Worm (Caenorhabditis elegans) whole organism, L4 larva: ENCODE results near the gene nsph-1.1.
A peak's percentile ranks its signal among the peaks of the same experiment; 100 is the strongest.

Experiments used
- F37D6.2 ChIP-seq: sonication (generic microtip); optimal IDR thresholded peaks from 2 replicates; lab custom pipeline; 2016; ENCODE audit warnings: mild to moderate bottlenecking, missing genetic modification characterization, missing compliant biosample characterization
- F49E8.2 ChIP-seq: sonication (generic microtip); optimal IDR thresholded peaks from 2 replicates; lab custom pipeline; 2016; ENCODE audit warnings: missing compliant biosample characterization, mild to moderate bottlenecking, missing genetic modification characterization, borderline replicate concordance
- Y5F2A.4 ChIP-seq: fragments of 200-800 bp; sonication (Bioruptor generic); optimal IDR thresholded peaks from 2 replicates; lab custom pipeline; 2018; ENCODE audit warnings: mild to moderate bottlenecking, missing genetic modification characterization, missing compliant biosample characterization
- Y75B8A.6 ChIP-seq: fragments of 200-800 bp; sonication (Bioruptor generic); IDR thresholded peaks from 2 replicates; pipeline ENCODE4 v1.3.6; 2022; ENCODE audit warnings: missing genetic modification reagents, missing genetic modification characterization, missing compliant biosample characterization
- ZK337.2 ChIP-seq: fragments of 200-800 bp; sonication (Bioruptor generic); IDR thresholded peaks from 2 replicates; pipeline ENCODE4 v1.3.6; 2022; ENCODE audit warnings: missing genetic modification reagents, missing genetic modification characterization, missing compliant biosample characterization
- aly-2 ChIP-seq: sonication (generic microtip); optimal IDR thresholded peaks from 2 replicates; lab custom pipeline; 2018; ENCODE audit warnings: missing biosample characterization, missing genetic modification characterization
- ama-1 ChIP-seq: fragments of 150-350 bp; optimal IDR thresholded peaks from 2 replicates; lab custom pipeline; 2014; ENCODE audit warnings: inconsistent platforms, mixed read lengths
- attf-4 ChIP-seq: sonication (generic microtip); optimal IDR thresholded peaks from 3 replicates; lab custom pipeline; 2017; ENCODE audit warnings: missing biosample characterization, missing genetic modification characterization
- ceh-32 ChIP-seq: sonication (generic microtip); optimal IDR thresholded peaks from 2 replicates; lab custom pipeline; 2016; ENCODE audit warnings: mild to moderate bottlenecking, missing genetic modification characterization, missing compliant biosample characterization; ENCODE audit not compliant: poor library complexity
- ceh-44 ChIP-seq: fragments of 200-800 bp; sonication (Bioruptor generic); IDR thresholded peaks from 2 replicates; pipeline ENCODE4 v1.3.6; 2022; ENCODE audit warnings: missing genetic modification reagents, missing genetic modification characterization, missing compliant biosample characterization
- ceh-62 ChIP-seq: sonication (generic microtip); optimal IDR thresholded peaks from 2 replicates; lab custom pipeline; 2017; ENCODE audit warnings: missing biosample characterization, missing genetic modification characterization
- ceh-82 ChIP-seq: sonication (generic microtip); optimal IDR thresholded peaks from 2 replicates; lab custom pipeline; 2017; ENCODE audit warnings: missing biosample characterization, missing genetic modification characterization
- ces-1 ChIP-seq: fragments of 150-350 bp; sonication (generic microtip); optimal IDR thresholded peaks from 4 replicates; lab custom pipeline; 2014; ENCODE audit warnings: missing biosample characterization, missing genetic modification reagents, missing genetic modification characterization
- ctbp-1 ChIP-seq: fragments of 200-800 bp; sonication (Bioruptor generic); IDR thresholded peaks from 2 replicates; pipeline ENCODE4 v1.3.6; 2022; ENCODE audit warnings: missing genetic modification reagents, missing genetic modification characterization, missing compliant biosample characterization
- dmd-6 ChIP-seq: fragments of 200-800 bp; sonication (Bioruptor generic); IDR thresholded peaks from 2 replicates; pipeline ENCODE4 v1.3.6; 2022; ENCODE audit warnings: missing genetic modification reagents, missing genetic modification characterization, missing compliant biosample characterization
- dmd-8 ChIP-seq: fragments of 200-800 bp; sonication (Bioruptor generic); IDR thresholded peaks from 2 replicates; pipeline ENCODE4 v1.3.6; 2022; ENCODE audit warnings: missing genetic modification characterization, missing compliant biosample characterization
- dmd-9 ChIP-seq: fragments of 200-800 bp; sonication (Bioruptor generic); IDR thresholded peaks from 2 replicates; pipeline ENCODE4 v1.3.6; 2022; ENCODE audit warnings: missing genetic modification reagents, missing genetic modification characterization, missing compliant biosample characterization
- dpl-1 ChIP-seq: fragments of 150-350 bp; optimal IDR thresholded peaks from 2 replicates; lab custom pipeline; 2014; ENCODE audit warnings: missing biosample characterization, missing genetic modification reagents, missing genetic modification characterization
- dve-1 ChIP-seq: sonication (generic microtip); optimal IDR thresholded peaks from 2 replicates; lab custom pipeline; 2017; ENCODE audit warnings: antibody characterized with exemption, mild to moderate bottlenecking, missing genetic modification characterization, missing compliant biosample characterization; ENCODE audit not compliant: insufficient read depth
- egl-27 ChIP-seq: sonication (generic microtip); optimal IDR thresholded peaks from 3 replicates; lab custom pipeline; 2017; ENCODE audit warnings: missing biosample characterization, missing genetic modification reagents, missing genetic modification characterization
- fkh-10 ChIP-seq: fragments of 150-350 bp; optimal IDR thresholded peaks from 2 replicates; lab custom pipeline; 2014; ENCODE audit warnings: missing biosample characterization, missing genetic modification reagents, missing genetic modification characterization
- gei-8 ChIP-seq: fragments of 200-800 bp; sonication (Bioruptor generic); optimal IDR thresholded peaks from 2 replicates; lab custom pipeline; 2018; ENCODE audit warnings: mild to moderate bottlenecking, missing genetic modification characterization, missing compliant biosample characterization
- hmg-1.1 ChIP-seq: fragments of 200-800 bp; sonication (Bioruptor generic); IDR thresholded peaks from 2 replicates; pipeline ENCODE4 v1.3.6; 2022; ENCODE audit warnings: missing genetic modification reagents, missing genetic modification characterization, missing compliant biosample characterization
- jun-1 ChIP-seq: fragments of 150-350 bp; optimal IDR thresholded peaks from 2 replicates; lab custom pipeline; 2014; ENCODE audit warnings: missing biosample characterization, missing genetic modification reagents, missing genetic modification characterization
- lim-7 ChIP-seq: fragments of 200-800 bp; sonication (Bioruptor generic); IDR thresholded peaks from 2 replicates; pipeline ENCODE4 v1.3.6; 2022; ENCODE audit warnings: missing genetic modification characterization, missing compliant biosample characterization
- lin-13 ChIP-seq: fragments of 150-350 bp; optimal IDR thresholded peaks from 2 replicates; lab custom pipeline; 2014; ENCODE audit warnings: missing biosample characterization, missing genetic modification reagents, missing genetic modification characterization
- lsy-2 ChIP-seq, 2 experiments: fragments of 150-350 bp in 1 of 2; sonication (generic microtip) in 1 of 2; optimal IDR thresholded peaks; 2 replicates each; lab custom pipeline; 2014 to 2017; ENCODE audit warnings: missing biosample characterization in 2 of 2, missing genetic modification characterization in 2 of 2
- madf-5 ChIP-seq, 2 experiments: fragments of 200-800 bp; sonication (Bioruptor generic); IDR thresholded peaks; 2 replicates each; pipeline ENCODE4 v1.3.6; 2022; ENCODE audit warnings: missing compliant biosample characterization in 2 of 2, missing genetic modification characterization in 2 of 2
- mdl-1 ChIP-seq, 2 experiments: fragments of 150-350 bp in 1 of 2; sonication (generic microtip) in 1 of 2; optimal IDR thresholded peaks; 2 replicates each; lab custom pipeline; 2014 to 2017; ENCODE audit warnings: missing biosample characterization in 2 of 2, missing genetic modification characterization in 2 of 2
- mdt-29 ChIP-seq: fragments of 200-800 bp; sonication (Bioruptor generic); IDR thresholded peaks from 2 replicates; pipeline ENCODE4 v1.3.6; 2022; ENCODE audit warnings: missing genetic modification reagents, missing genetic modification characterization, missing compliant biosample characterization
- mes-2 ChIP-seq: sonication (generic microtip); optimal IDR thresholded peaks from 2 replicates; lab custom pipeline; 2016; ENCODE audit warnings: missing genotype, mild to moderate bottlenecking, missing genetic modification characterization, missing compliant biosample characterization; ENCODE audit not compliant: poor library complexity, severe bottlenecking
- mxl-2 ChIP-seq: fragments of 200-800 bp; sonication (Bioruptor generic); conservative IDR thresholded peaks from 2 replicates; pipeline ENCODE4 v1.3.6; 2022; ENCODE audit warnings: missing genetic modification reagents, missing genetic modification characterization, missing compliant biosample characterization
- nhr-10 ChIP-seq: fragments of 150-350 bp; optimal IDR thresholded peaks from 2 replicates; lab custom pipeline; 2014; ENCODE audit warnings: missing biosample characterization, missing genetic modification characterization
- nhr-11 ChIP-seq: fragments of 150-350 bp; optimal IDR thresholded peaks from 2 replicates; lab custom pipeline; 2014; ENCODE audit warnings: missing biosample characterization, missing genetic modification characterization
- nhr-111 ChIP-seq: fragments of 200-800 bp; sonication (Bioruptor generic); optimal IDR thresholded peaks from 2 replicates; lab custom pipeline; 2018; ENCODE audit warnings: mild to moderate bottlenecking, missing genetic modification characterization, missing compliant biosample characterization
- nhr-42 ChIP-seq: fragments of 200-800 bp; sonication (Bioruptor generic); IDR thresholded peaks from 2 replicates; pipeline ENCODE4 v1.3.6; 2022; ENCODE audit warnings: missing genetic modification characterization, missing compliant biosample characterization
- nhr-48 ChIP-seq: sonication (generic microtip); optimal IDR thresholded peaks from 2 replicates; lab custom pipeline; 2016; ENCODE audit warnings: mild to moderate bottlenecking, missing genetic modification characterization, missing compliant biosample characterization
- nhr-77 ChIP-seq: fragments of 150-350 bp; optimal IDR thresholded peaks from 2 replicates; lab custom pipeline; 2014; ENCODE audit warnings: missing biosample characterization, missing genetic modification characterization
- saeg-2 ChIP-seq: fragments of 200-800 bp; sonication (Bioruptor generic); IDR thresholded peaks from 2 replicates; pipeline ENCODE4 v1.3.6; 2022; ENCODE audit warnings: missing genetic modification reagents, missing genetic modification characterization, missing compliant biosample characterization
- set-16 ChIP-seq: fragments of 200-800 bp; sonication (Bioruptor generic); IDR thresholded peaks from 2 replicates; pipeline ENCODE4 v1.3.6; 2022; ENCODE audit warnings: missing genetic modification reagents, missing genetic modification characterization, missing compliant biosample characterization
- skn-1 ChIP-seq: fragments of 150-350 bp; optimal IDR thresholded peaks from 2 replicates; lab custom pipeline; 2014; ENCODE audit warnings: missing biosample characterization, missing genetic modification characterization
- snpc-1.2 ChIP-seq: fragments of 200-800 bp; sonication (Bioruptor generic); IDR thresholded peaks from 2 replicates; pipeline ENCODE4 v1.3.6; 2022; ENCODE audit warnings: missing genetic modification reagents, missing genetic modification characterization, missing compliant biosample characterization
- snpc-4 ChIP-seq: fragments of 150-350 bp; optimal IDR thresholded peaks from 2 replicates; lab custom pipeline; 2014; ENCODE audit warnings: missing biosample characterization, missing genetic modification characterization
- vab-7 ChIP-seq: fragments of 200-800 bp; sonication (Bioruptor generic); IDR thresholded peaks from 2 replicates; pipeline ENCODE4 v1.3.6; 2022; ENCODE audit warnings: missing genetic modification reagents, missing genetic modification characterization, missing compliant biosample characterization
- zip-2 ChIP-seq: fragments of 150-350 bp; optimal IDR thresholded peaks from 2 replicates; lab custom pipeline; 2014; ENCODE audit warnings: missing biosample characterization, missing genetic modification characterization
- ztf-11 ChIP-seq: fragments of 150-350 bp; optimal IDR thresholded peaks from 2 replicates; lab custom pipeline; 2014; ENCODE audit warnings: missing biosample characterization, missing genetic modification characterization
- ztf-7 ChIP-seq: fragments of 150-350 bp; optimal IDR thresholded peaks from 2 replicates; lab custom pipeline; 2014; ENCODE audit warnings: missing biosample characterization, missing genetic modification characterization

Gene nsph-1.1

DNA sequence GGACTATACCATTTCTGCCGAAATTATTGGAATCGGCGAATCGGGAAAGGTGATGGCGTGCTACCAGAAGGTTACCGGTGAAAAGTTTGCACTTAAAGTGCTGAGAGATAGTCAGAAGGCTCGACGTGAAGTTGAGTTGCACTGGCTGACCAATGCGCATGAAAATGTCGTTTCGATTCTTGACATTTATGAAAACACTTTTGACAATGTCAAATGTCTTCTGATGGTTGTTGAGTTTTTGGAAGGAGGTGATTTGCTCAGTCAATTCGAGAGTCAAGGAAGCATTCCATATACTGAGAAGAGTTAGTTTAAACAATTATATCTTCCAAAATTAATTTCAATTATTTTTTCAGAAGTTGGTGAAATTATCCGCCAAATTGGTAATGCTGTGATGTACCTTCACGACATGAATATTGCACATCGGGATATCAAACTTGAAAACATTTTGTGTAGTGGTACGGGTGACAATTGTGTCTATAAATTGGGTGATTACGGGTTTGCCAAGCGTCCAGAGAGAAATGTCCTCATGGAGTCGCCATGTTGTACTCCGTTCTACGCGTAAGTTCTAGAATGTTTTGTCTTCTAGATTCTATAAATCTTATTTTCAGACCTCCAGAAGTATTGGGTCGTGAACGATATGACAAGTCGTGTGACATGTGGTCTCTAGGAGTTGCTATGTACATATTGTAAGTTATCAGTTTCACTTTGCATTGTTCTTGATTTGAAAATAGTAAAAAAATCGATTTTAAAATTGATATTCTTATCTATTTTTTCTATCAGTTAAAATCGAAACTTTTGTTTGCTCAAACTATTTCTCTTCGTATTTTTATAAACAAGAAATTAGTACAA is 20.9 kb upstream of the nsph-1.1 start (continued):
- no peak for TF ChIP-seq jun-1 (tag; lab: Kevin White, UChicago)
- no peak for TF ChIP-seq saeg-2 (GFP tag; lab: Robert Waterston, UW)
- TF ChIP-seq set-16 (GFP tag; lab: Robert Waterston, UW) = no peak
- no peak for TF ChIP-seq nhr-111 (GFP tag; lab: Kevin White, UChicago)
- TF ChIP-seq lsy-2 (tag; optimal IDR thresholded peaks at IDR 0.05; lab: Kevin White, UChicago) = peak in 1 of 2 experiments; percentile 47
- TF ChIP-seq dmd-9 (GFP tag; lab: Robert Waterston, UW) = no peak
- TF ChIP-seq ceh-82 = no peak
- no peak for TF ChIP-seq dmd-8 (GFP tag; lab: Robert Waterston, UW)
- no peak for TF ChIP-seq ztf-7 (tag; lab: Kevin White, UChicago)
- TF ChIP-seq ama-1 (lab: Kevin White, UChicago) = peak; percentile 74
- no peak for TF ChIP-seq ZK337.2 (GFP tag; lab: Robert Waterston, UW)

DNA sequence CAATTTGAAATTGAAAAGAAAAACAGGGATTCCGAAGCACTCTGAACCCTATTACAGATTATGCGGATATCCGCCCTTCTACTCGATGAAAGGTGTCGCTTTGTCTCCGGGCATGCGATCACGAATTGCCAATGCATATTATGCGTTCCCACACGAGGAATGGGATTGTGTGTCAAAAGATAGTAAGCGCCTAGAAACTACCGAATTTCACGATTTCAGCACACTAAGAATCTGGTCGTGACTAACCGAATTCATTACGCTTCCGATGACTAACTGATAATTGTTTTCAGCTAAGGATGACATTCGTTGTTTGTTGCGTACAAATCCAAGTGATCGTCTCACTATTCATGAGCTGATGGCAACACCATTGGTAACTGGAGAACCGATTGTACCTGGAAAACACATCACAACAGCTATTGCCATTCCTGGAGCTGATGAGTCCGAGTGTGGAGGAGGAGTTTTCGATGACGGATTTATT is 20.2 kb upstream of the nsph-1.1 start:
- no peak for TF ChIP-seq mdl-1 (tag; optimal IDR thresholded peaks at IDR 0.05; lab: Kevin White, UChicago)
- no peak for TF ChIP-seq attf-4
- no peak for TF ChIP-seq gei-8 (GFP tag; lab: Kevin White, UChicago)
- no peak for TF ChIP-seq zip-2 (tag; lab: Kevin White, UChicago)
- TF ChIP-seq snpc-1.2 = peak; percentile 52; the same call in 1 of the 2 replicates
- peak; percentile 50; the same call in 1 of the 2 replicates for TF ChIP-seq lim-7 (GFP tag; lab: Robert Waterston, UW)
- peak; percentile 49; the same call in 1 of the 2 replicates for TF ChIP-seq vab-7 (GFP tag; lab: Robert Waterston, UW)
- TF ChIP-seq egl-27 = no peak
- no peak for TF ChIP-seq nhr-42
- TF ChIP-seq snpc-4 (tag; lab: Kevin White, UChicago) = no peak
- no peak for TF ChIP-seq F49E8.2 (tag; lab: Kevin White, UChicago)
- no peak for TF ChIP-seq nhr-77 (tag; lab: Kevin White, UChicago)
- TF ChIP-seq F37D6.2 (tag; lab: Kevin White, UChicago) = no peak
- TF ChIP-seq nhr-10 = no peak
- no peak for TF ChIP-seq dmd-8 (GFP tag; lab: Robert Waterston, UW)
- no peak for TF ChIP-seq aly-2
- TF ChIP-seq skn-1 = no peak
- no peak for TF ChIP-seq dve-1 (tag; lab: Kevin White, UChicago)
- TF ChIP-seq ztf-11 (tag; lab: Kevin White, UChicago) = no peak
- no peak for TF ChIP-seq lin-13 (GFP tag; lab: Kevin White, UChicago)
- TF ChIP-seq ceh-32 (tag; lab: Kevin White, UChicago) = no peak
- no peak for TF ChIP-seq fkh-10
- TF ChIP-seq ceh-44 (GFP tag; lab: Robert Waterston, UW) = no peak
- TF ChIP-seq mes-2 = peak; percentile 32
- TF ChIP-seq nhr-11 (tag; lab: Kevin White, UChicago) = no peak
- TF ChIP-seq dmd-9 (GFP tag; lab: Robert Waterston, UW) = no peak
- no peak for TF ChIP-seq ceh-62
- TF ChIP-seq madf-5 (GFP tag; IDR thresholded peaks at IDR 0.05; lab: Robert Waterston, UW) = peak in 1 of 2 experiments; percentile 63; a peak in 1 of 4 replicates
- no peak for TF ChIP-seq nhr-48 (tag; lab: Kevin White, UChicago)
- 0 out of 2 replicates have a peak, but pooled peaks have one; percentile 1 for TF ChIP-seq ZK337.2 (GFP tag; lab: Robert Waterston, UW)
- no peak for TF ChIP-seq ces-1 (GFP tag; lab: Kevin White, UChicago)
- TF ChIP-seq Y75B8A.6 (GFP tag; lab: Robert Waterston, UW) = no peak; the same call in 1 of the 2 replicates
- no peak for TF ChIP-seq Y5F2A.4 (GFP tag; lab: Kevin White, UChicago)
- TF ChIP-seq dpl-1 (GFP tag; lab: Kevin White, UChicago) = no peak
- peak; percentile 68 for TF ChIP-seq mxl-2 (GFP tag; lab: Robert Waterston, UW)
- no peak for TF ChIP-seq ctbp-1 (GFP tag; lab: Robert Waterston, UW)
- no peak for TF ChIP-seq mdt-29 (GFP tag; lab: Robert Waterston, UW)
- TF ChIP-seq dmd-6 = peak; percentile 10; the same call in 1 of the 2 replicates
- TF ChIP-seq nhr-111 (GFP tag; lab: Kevin White, UChicago) = peak; percentile 77
- no peak for TF ChIP-seq hmg-1.1
